Worm (Caenorhabditis elegans): ENCODE results near the gene C17H12.2.
"Not testable (repeated sequence)": the region's sequence is repeated elsewhere in the genome, so short reads cannot be mapped to it uniquely, and the experiment has no call there.

C17H12.2 gene

ce11 chrIV:6790438-6791124 is at the start of gene C17H12.2, which contains the start of gene vha-8:
TSS of gene C17H12.2 (minus strand) at chrIV:6790488.
TSS of gene vha-8 (plus strand) at chrIV:6791074.
- no peak for TF ChIP-seq tab-1 (GFP tag; IDR thresholded peaks at IDR 0.05)
- no peak for TF ChIP-seq med-1 (GFP tag; optimal IDR thresholded peaks at IDR 0.05; ENCODE audit: insufficient read depth)
- peak; percentile 84 for TF ChIP-seq cog-1 (tag; optimal IDR thresholded peaks at IDR 0.05)
- TF ChIP-seq T22C8.4 (GFP tag; IDR thresholded peaks at IDR 0.05): no peak

- TF ChIP-seq med-1 (GFP tag; optimal IDR thresholded peaks at IDR 0.05; ENCODE audit: insufficient read depth): no peak
- TF ChIP-seq ztf-23 (GFP tag; IDR thresholded peaks at IDR 0.05): no peak
- TF ChIP-seq tab-1 (GFP tag; IDR thresholded peaks at IDR 0.05): no peak
- TF ChIP-seq ztf-29 (GFP tag; IDR thresholded peaks at IDR 0.05): no peak
- no peak for TF ChIP-seq klf-2 (GFP tag; conservative IDR thresholded peaks at IDR 0.05)
- no peak for TF ChIP-seq cog-1 (tag; optimal IDR thresholded peaks at IDR 0.05)
- no peak for TF ChIP-seq T22C8.4 (GFP tag; IDR thresholded peaks at IDR 0.05)
- no peak for TF ChIP-seq flt-1 (GFP tag; IDR thresholded peaks at IDR 0.05)
- TF ChIP-seq ref-1 (GFP tag; conservative IDR thresholded peaks at IDR 0.05): no peak
Measured at ce11 chrIV:6839091-6839522, 48.8 kb upstream of the C17H12.2 start.

ce11 chrIV:6836769-6837168 is 46.5 kb upstream of the C17H12.2 start:
- no peak for TF ChIP-seq med-1 (GFP tag; optimal IDR thresholded peaks at IDR 0.05; ENCODE audit: insufficient read depth)
- TF ChIP-seq klf-2 (GFP tag; conservative IDR thresholded peaks at IDR 0.05): no peak
- no peak for TF ChIP-seq tab-1 (GFP tag; IDR thresholded peaks at IDR 0.05)
- no peak for TF ChIP-seq flt-1 (GFP tag; IDR thresholded peaks at IDR 0.05)
- no peak for TF ChIP-seq ref-1 (GFP tag; conservative IDR thresholded peaks at IDR 0.05)
- no peak for TF ChIP-seq ztf-29 (GFP tag; IDR thresholded peaks at IDR 0.05)
- TF ChIP-seq ztf-23 (GFP tag; IDR thresholded peaks at IDR 0.05): no peak
- no peak for TF ChIP-seq T22C8.4 (GFP tag; IDR thresholded peaks at IDR 0.05)
- no peak for TF ChIP-seq cog-1 (tag; optimal IDR thresholded peaks at IDR 0.05)

- no peak for TF ChIP-seq klf-2 (GFP tag; conservative IDR thresholded peaks at IDR 0.05)
- no peak for TF ChIP-seq med-1 (GFP tag; optimal IDR thresholded peaks at IDR 0.05; ENCODE audit: insufficient read depth)
- TF ChIP-seq ref-1 (GFP tag; conservative IDR thresholded peaks at IDR 0.05): no peak
- TF ChIP-seq flt-1 (GFP tag; IDR thresholded peaks at IDR 0.05): no peak
- TF ChIP-seq tab-1 (GFP tag; IDR thresholded peaks at IDR 0.05): no peak
- TF ChIP-seq ztf-29 (GFP tag; IDR thresholded peaks at IDR 0.05): no peak
- TF ChIP-seq ztf-23 (GFP tag; IDR thresholded peaks at IDR 0.05): no peak
- no peak for TF ChIP-seq cog-1 (tag; optimal IDR thresholded peaks at IDR 0.05)
- TF ChIP-seq T22C8.4 (GFP tag; IDR thresholded peaks at IDR 0.05): no peak
Measured at ce11 chrIV:6834705-6835104, 44.4 kb upstream of the C17H12.2 start.

ce11 chrIV:6833617-6834016 is 43.3 kb upstream of the C17H12.2 start:
- TF ChIP-seq ztf-29 (GFP tag; IDR thresholded peaks at IDR 0.05) (no peak), ref-1 (GFP tag; conservative IDR thresholded peaks at IDR 0.05) (no peak), klf-2 (GFP tag; conservative IDR thresholded peaks at IDR 0.05) (no peak), tab-1 (GFP tag; IDR thresholded peaks at IDR 0.05) (no peak), flt-1 (GFP tag; IDR thresholded peaks at IDR 0.05) (no peak)

- TF ChIP-seq cog-1 (tag; optimal IDR thresholded peaks at IDR 0.05) (no peak), ztf-23 (GFP tag; IDR thresholded peaks at IDR 0.05) (no peak), med-1 (GFP tag; optimal IDR thresholded peaks at IDR 0.05; ENCODE audit: insufficient read depth) (no peak), flt-1 (GFP tag; IDR thresholded peaks at IDR 0.05) (no peak), ztf-29 (GFP tag; IDR thresholded peaks at IDR 0.05) (no peak), tab-1 (GFP tag; IDR thresholded peaks at IDR 0.05) (no peak), ref-1 (GFP tag; conservative IDR thresholded peaks at IDR 0.05) (no peak), T22C8.4 (GFP tag; IDR thresholded peaks at IDR 0.05) (no peak), klf-2 (GFP tag; conservative IDR thresholded peaks at IDR 0.05) (no peak)
Measured at ce11 chrIV:6832194-6832593, 41.9 kb upstream of the C17H12.2 start.

- TF ChIP-seq ref-1 (GFP tag; conservative IDR thresholded peaks at IDR 0.05) (no peak), tab-1 (GFP tag; IDR thresholded peaks at IDR 0.05) (no peak), flt-1 (GFP tag; IDR thresholded peaks at IDR 0.05) (no peak)
Measured at ce11 chrIV:6829902-6830301, 39.6 kb upstream of the C17H12.2 start, which contains the start of gene H20E11.1. TSS of gene H20E11.1 (plus strand) at chrIV:6830145.

- not testable (repeated sequence) for TF ChIP-seq flt-1 (GFP tag; IDR thresholded peaks at IDR 0.05); klf-2 (GFP tag; conservative IDR thresholded peaks at IDR 0.05); ref-1 (GFP tag; conservative IDR thresholded peaks at IDR 0.05)
Measured at ce11 chrIV:6827477-6827876, 37.2 kb upstream of the C17H12.2 start, which contains the start of gene H20E11.2. TSS of gene H20E11.2 (plus strand) at chrIV:6827777.

ce11 chrIV:6824622-6825021 is 34.3 kb upstream of the C17H12.2 start, which contains the start of gene H20E11.3:
TSS of gene H20E11.3 (plus strand) at chrIV:6824816.
- TF ChIP-seq ref-1 (GFP tag; conservative IDR thresholded peaks at IDR 0.05) (no peak), tab-1 (GFP tag; IDR thresholded peaks at IDR 0.05) (no peak), klf-2 (GFP tag; conservative IDR thresholded peaks at IDR 0.05) (no peak)

ce11 chrIV:6822406-6822805 is 32.1 kb upstream of the C17H12.2 start, which contains the start of gene C17H12.6:
TSS of gene C17H12.6 (minus strand) at chrIV:6822506.
- TF ChIP-seq flt-1 (GFP tag; IDR thresholded peaks at IDR 0.05): no peak
- TF ChIP-seq med-1 (GFP tag; optimal IDR thresholded peaks at IDR 0.05; ENCODE audit: insufficient read depth): no peak
- no peak for TF ChIP-seq klf-2 (GFP tag; conservative IDR thresholded peaks at IDR 0.05)
- no peak for TF ChIP-seq T22C8.4 (GFP tag; IDR thresholded peaks at IDR 0.05)
- no peak for TF ChIP-seq ztf-23 (GFP tag; IDR thresholded peaks at IDR 0.05)
- TF ChIP-seq ref-1 (GFP tag; conservative IDR thresholded peaks at IDR 0.05): no peak
- TF ChIP-seq tab-1 (GFP tag; IDR thresholded peaks at IDR 0.05): no peak
- no peak for TF ChIP-seq cog-1 (tag; optimal IDR thresholded peaks at IDR 0.05)
- no peak for TF ChIP-seq ztf-29 (GFP tag; IDR thresholded peaks at IDR 0.05)

Data from whole organism, midembryonic.